Worm (Caenorhabditis elegans) whole organism, L4 larva: ENCODE results near the gene ZK643.2.

ENCODE experiments used
- F10B5.3 ChIP-seq: sonication (generic microtip); optimal IDR thresholded peaks from 2 replicates; lab custom pipeline; 2016; ENCODE audit warnings: mild to moderate bottlenecking, missing genetic modification characterization, missing compliant biosample characterization
- F49E8.2 ChIP-seq: sonication (generic microtip); optimal IDR thresholded peaks from 2 replicates; lab custom pipeline; 2016; ENCODE audit warnings: missing compliant biosample characterization, mild to moderate bottlenecking, missing genetic modification characterization, borderline replicate concordance
- Y48G9A.11 ChIP-seq: fragments of 200-800 bp; sonication (Bioruptor generic); IDR thresholded peaks from 2 replicates; pipeline ENCODE4 v1.3.6; 2022; ENCODE audit warnings: missing genetic modification reagents, missing genetic modification characterization, missing compliant biosample characterization
- Y5F2A.4 ChIP-seq: fragments of 200-800 bp; sonication (Bioruptor generic); optimal IDR thresholded peaks from 2 replicates; lab custom pipeline; 2018; ENCODE audit warnings: mild to moderate bottlenecking, missing genetic modification characterization, missing compliant biosample characterization
- Y75B8A.6 ChIP-seq: fragments of 200-800 bp; sonication (Bioruptor generic); IDR thresholded peaks from 2 replicates; pipeline ENCODE4 v1.3.6; 2022; ENCODE audit warnings: missing genetic modification reagents, missing genetic modification characterization, missing compliant biosample characterization
- ZK546.5 ChIP-seq, 2 experiments: sonication (generic microtip); optimal IDR thresholded peaks; 2 replicates each; lab custom pipeline; 2017; ENCODE audit warnings: missing biosample characterization in 2 of 2, missing genetic modification characterization in 2 of 2
- aha-1 ChIP-seq: fragments of 150-350 bp; peaks from one replicate; lab custom pipeline; 2014; ENCODE audit warnings: missing biosample characterization, missing genetic modification characterization
- ama-1 ChIP-seq: fragments of 150-350 bp; optimal IDR thresholded peaks from 2 replicates; lab custom pipeline; 2014; ENCODE audit warnings: inconsistent platforms, mixed read lengths
- ceh-20 ChIP-seq: fragments of 200-800 bp; sonication (Bioruptor generic); IDR thresholded peaks from 2 replicates; pipeline ENCODE4 v1.3.6; 2022; ENCODE audit warnings: missing genetic modification reagents, missing genetic modification characterization, missing compliant biosample characterization
- ceh-28 ChIP-seq: fragments of 150-350 bp; optimal IDR thresholded peaks from 2 replicates; lab custom pipeline; 2014; ENCODE audit warnings: missing biosample characterization, missing genetic modification reagents, missing genetic modification characterization
- ces-1 ChIP-seq: fragments of 150-350 bp; sonication (generic microtip); optimal IDR thresholded peaks from 4 replicates; lab custom pipeline; 2014; ENCODE audit warnings: missing biosample characterization, missing genetic modification reagents, missing genetic modification characterization
- daf-16 ChIP-seq, 3 experiments: sonication (generic microtip); optimal IDR thresholded peaks; 2 replicates each; lab custom pipeline; 2016 to 2017; ENCODE audit warnings: missing genetic modification characterization in 3 of 3, missing genetic modification reagents in 3 of 3, mild to moderate bottlenecking in 2 of 3, missing compliant biosample characterization in 2 of 3, missing biosample characterization in 1 of 3, moderate library complexity in 1 of 3
- daf-19 ChIP-seq: fragments of 200-800 bp; sonication (Bioruptor generic); conservative IDR thresholded peaks from 2 replicates; pipeline ENCODE4 v1.3.6; 2022; ENCODE audit warnings: missing genetic modification characterization, missing compliant biosample characterization
- dmd-6 ChIP-seq: fragments of 200-800 bp; sonication (Bioruptor generic); IDR thresholded peaks from 2 replicates; pipeline ENCODE4 v1.3.6; 2022; ENCODE audit warnings: missing genetic modification reagents, missing genetic modification characterization, missing compliant biosample characterization
- dmd-9 ChIP-seq: fragments of 200-800 bp; sonication (Bioruptor generic); IDR thresholded peaks from 2 replicates; pipeline ENCODE4 v1.3.6; 2022; ENCODE audit warnings: missing genetic modification reagents, missing genetic modification characterization, missing compliant biosample characterization
- duxl-1 ChIP-seq: sonication (generic microtip); optimal IDR thresholded peaks from 2 replicates; lab custom pipeline; 2016; ENCODE audit warnings: mild to moderate bottlenecking, missing genetic modification characterization, moderate library complexity, missing compliant biosample characterization; ENCODE audit not compliant: poor library complexity
- dve-1 ChIP-seq: sonication (generic microtip); optimal IDR thresholded peaks from 2 replicates; lab custom pipeline; 2017; ENCODE audit warnings: antibody characterized with exemption, mild to moderate bottlenecking, missing genetic modification characterization, missing compliant biosample characterization; ENCODE audit not compliant: insufficient read depth
- hlh-11 ChIP-seq: fragments of 200-800 bp; sonication (Bioruptor generic); optimal IDR thresholded peaks from 2 replicates; lab custom pipeline; 2018; ENCODE audit warnings: mild to moderate bottlenecking, missing genetic modification characterization, missing compliant biosample characterization
- hlh-30 ChIP-seq: sonication (generic microtip); optimal IDR thresholded peaks from 2 replicates; lab custom pipeline; 2017; ENCODE audit warnings: antibody characterized with exemption, mild to moderate bottlenecking, missing genetic modification characterization, missing compliant biosample characterization; ENCODE audit not compliant: insufficient read depth
- hmg-1.1 ChIP-seq: fragments of 200-800 bp; sonication (Bioruptor generic); IDR thresholded peaks from 2 replicates; pipeline ENCODE4 v1.3.6; 2022; ENCODE audit warnings: missing genetic modification reagents, missing genetic modification characterization, missing compliant biosample characterization
- lim-7 ChIP-seq: fragments of 200-800 bp; sonication (Bioruptor generic); IDR thresholded peaks from 2 replicates; pipeline ENCODE4 v1.3.6; 2022; ENCODE audit warnings: missing genetic modification characterization, missing compliant biosample characterization
- lin-1 ChIP-seq: fragments of 200-800 bp; sonication (Bioruptor generic); IDR thresholded peaks from 2 replicates; pipeline ENCODE4 v1.3.6; 2022; ENCODE audit warnings: missing genetic modification reagents, missing genetic modification characterization, missing compliant biosample characterization
- lsy-2 ChIP-seq, 2 experiments: fragments of 150-350 bp in 1 of 2; sonication (generic microtip) in 1 of 2; optimal IDR thresholded peaks; 2 replicates each; lab custom pipeline; 2014 to 2017; ENCODE audit warnings: missing biosample characterization in 2 of 2, missing genetic modification characterization in 2 of 2
- mdl-1 ChIP-seq, 2 experiments: fragments of 150-350 bp in 1 of 2; sonication (generic microtip) in 1 of 2; optimal IDR thresholded peaks; 2 replicates each; lab custom pipeline; 2014 to 2017; ENCODE audit warnings: missing biosample characterization in 2 of 2, missing genetic modification characterization in 2 of 2
- mdt-29 ChIP-seq: fragments of 200-800 bp; sonication (Bioruptor generic); IDR thresholded peaks from 2 replicates; pipeline ENCODE4 v1.3.6; 2022; ENCODE audit warnings: missing genetic modification reagents, missing genetic modification characterization, missing compliant biosample characterization
- nhr-102 ChIP-seq: sonication (generic microtip); optimal IDR thresholded peaks from 2 replicates; lab custom pipeline; 2016; ENCODE audit warnings: mild to moderate bottlenecking, missing genetic modification characterization, moderate library complexity, missing compliant biosample characterization
- nhr-237 ChIP-seq: sonication (generic microtip); optimal IDR thresholded peaks from 2 replicates; lab custom pipeline; 2017; ENCODE audit warnings: missing biosample characterization, missing genetic modification characterization
- nhr-25 ChIP-seq: sonication (generic microtip); optimal IDR thresholded peaks from 2 replicates; lab custom pipeline; 2017; ENCODE audit warnings: missing genetic modification characterization, mild to moderate bottlenecking, missing compliant biosample characterization, antibody characterized with exemption, moderate library complexity, borderline replicate concordance; ENCODE audit not compliant: insufficient read depth
- nhr-6 ChIP-seq: fragments of 150-350 bp; optimal IDR thresholded peaks from 2 replicates; lab custom pipeline; 2014; ENCODE audit warnings: missing biosample characterization, missing genetic modification characterization
- nhr-77 ChIP-seq: fragments of 150-350 bp; optimal IDR thresholded peaks from 2 replicates; lab custom pipeline; 2014; ENCODE audit warnings: missing biosample characterization, missing genetic modification characterization
- php-3 ChIP-seq: fragments of 200-800 bp; sonication (Bioruptor generic); IDR thresholded peaks from 2 replicates; pipeline ENCODE4 v1.3.6; 2022; ENCODE audit warnings: missing genetic modification reagents, missing genetic modification characterization, missing compliant biosample characterization
- pqm-1 ChIP-seq: sonication (generic microtip); optimal IDR thresholded peaks from 2 replicates; lab custom pipeline; 2017; ENCODE audit warnings: missing biosample characterization, missing genetic modification characterization
- rbr-2 ChIP-seq: sonication (generic microtip); optimal IDR thresholded peaks from 2 replicates; lab custom pipeline; 2016; ENCODE audit warnings: missing genotype, missing genetic modification characterization, missing compliant biosample characterization
- saeg-2 ChIP-seq: fragments of 200-800 bp; sonication (Bioruptor generic); IDR thresholded peaks from 2 replicates; pipeline ENCODE4 v1.3.6; 2022; ENCODE audit warnings: missing genetic modification reagents, missing genetic modification characterization, missing compliant biosample characterization
- skn-1 ChIP-seq: fragments of 150-350 bp; optimal IDR thresholded peaks from 2 replicates; lab custom pipeline; 2014; ENCODE audit warnings: missing biosample characterization, missing genetic modification characterization
- spr-3 ChIP-seq: fragments of 200-800 bp; sonication (Bioruptor generic); optimal IDR thresholded peaks from 2 replicates; lab custom pipeline; 2018; ENCODE audit warnings: mild to moderate bottlenecking, missing genetic modification characterization, missing compliant biosample characterization
- tag-97 ChIP-seq: fragments of 200-800 bp; sonication (Bioruptor generic); IDR thresholded peaks from 2 replicates; pipeline ENCODE4 v1.3.6; 2022; ENCODE audit warnings: missing genetic modification characterization, missing compliant biosample characterization
- tra-1 ChIP-seq: fragments of 200-800 bp; sonication (Bioruptor generic); IDR thresholded peaks from 2 replicates; pipeline ENCODE4 v1.3.6; 2022; ENCODE audit warnings: missing genetic modification reagents, missing genetic modification characterization, missing compliant biosample characterization
- unc-39 ChIP-seq: sonication (generic microtip); optimal IDR thresholded peaks from 2 replicates; lab custom pipeline; 2017; ENCODE audit warnings: missing biosample characterization, missing genetic modification characterization
- unc-62 ChIP-seq, 3 experiments: fragments of 150-350 bp in 1 of 3; sonication (generic microtip); optimal IDR thresholded peaks in 2 of 3; peaks in 1 of 3; 1 replicate in 1 of 3; 2 replicates in 2 of 3; lab custom pipeline; 2014 to 2017; ENCODE audit warnings: missing biosample characterization in 3 of 3, missing genetic modification characterization in 3 of 3, missing genetic modification reagents in 3 of 3, missing genotype in 1 of 3
- zfp-3 ChIP-seq: fragments of 200-800 bp; sonication (Bioruptor generic); conservative IDR thresholded peaks from 2 replicates; pipeline ENCODE4 v1.3.6; 2022; ENCODE audit warnings: missing genetic modification reagents, missing genetic modification characterization, missing compliant biosample characterization

ZK643.2 gene

DNA sequence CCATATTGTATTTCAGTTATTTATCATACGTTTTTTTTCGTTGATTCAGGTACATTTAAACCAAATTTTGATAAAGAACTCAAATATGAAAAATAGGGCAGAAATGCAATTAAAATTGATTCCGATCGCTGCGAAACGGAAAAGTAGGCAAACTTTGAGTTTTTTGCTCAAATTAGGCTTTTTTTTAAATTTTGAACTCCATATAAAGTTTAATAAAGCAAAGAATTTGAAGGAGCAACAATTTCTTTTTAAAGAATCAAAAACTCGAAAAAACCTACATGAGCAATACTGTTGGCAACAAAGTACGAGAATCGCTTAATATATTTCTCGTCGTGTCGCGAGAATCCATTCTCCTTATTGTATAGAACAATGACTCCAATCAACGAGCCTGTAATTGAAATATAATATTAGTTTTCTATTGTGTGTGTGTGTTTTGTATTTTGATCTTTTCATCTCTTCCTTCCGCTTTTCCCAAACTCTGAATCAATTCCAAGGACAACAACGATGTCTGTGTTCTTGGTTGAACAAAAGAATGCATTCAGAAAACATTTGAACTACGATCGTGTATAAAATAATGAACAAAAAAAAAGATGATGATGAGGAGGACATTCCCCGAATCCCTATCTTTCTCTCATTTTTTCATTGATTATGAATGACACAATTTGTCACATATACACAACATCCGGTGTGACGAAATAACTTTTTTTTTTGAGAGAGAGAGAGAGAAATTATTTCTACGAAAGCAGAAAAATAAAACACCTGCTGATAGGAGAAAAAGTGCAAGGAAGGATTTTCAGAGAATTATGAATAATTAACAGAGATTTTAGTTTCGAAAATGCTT lies 22.4 kb downstream of the ZK643.2 start:
- TF ChIP-seq hlh-11 (tag; lab: Kevin White, UChicago) (peak; percentile 29), ZK546.5 (tag; optimal IDR thresholded peaks at IDR 0.05; lab: Kevin White, UChicago) (no peak), lsy-2 (tag; optimal IDR thresholded peaks at IDR 0.05; lab: Kevin White, UChicago) (peak in 1 of 2 experiments; percentile 32), zfp-3 (GFP tag; lab: Robert Waterston, UW) (no peak), nhr-25 (tag; lab: Kevin White, UChicago) (no peak), mdl-1 (tag; optimal IDR thresholded peaks at IDR 0.05; lab: Kevin White, UChicago) (no peak), hmg-1.1 (GFP tag; lab: Robert Waterston, UW) (0 out of 2 replicates have a peak, but pooled peaks have one; percentile 35), ces-1 (GFP tag; lab: Kevin White, UChicago) (no peak), daf-16 (GFP tag; optimal IDR thresholded peaks at IDR 0.05; lab: Kevin White, UChicago) (no peak), daf-16 (tag; optimal IDR thresholded peaks at IDR 0.05; lab: Kevin White, UChicago) (no peak), lin-1 (no peak), daf-19 (no peak), dmd-6 (GFP tag; lab: Robert Waterston, UW) (0 out of 2 replicates have a peak, but pooled peaks have one; percentile 26), nhr-237 (tag; lab: Kevin White, UChicago) (no peak), spr-3 (GFP tag; lab: Kevin White, UChicago) (peak; percentile 19), lim-7 (GFP tag; lab: Robert Waterston, UW) (0 out of 2 replicates have a peak, but pooled peaks have one; percentile 5), aha-1 (tag; lab: Kevin White, UChicago) (peak; percentile 58), duxl-1 (tag; lab: Kevin White, UChicago) (peak; percentile 23), mdt-29 (GFP tag; lab: Robert Waterston, UW) (0 out of 2 replicates have a peak, but pooled peaks have one; percentile 36), dve-1 (tag; lab: Kevin White, UChicago) (peak; percentile 32), dmd-9 (GFP tag; lab: Robert Waterston, UW) (peak; percentile 27; the same call in 1 of the 2 replicates), ceh-20 (0 out of 2 replicates have a peak, but pooled peaks have one; percentile 28), unc-62 (GFP tag; optimal IDR thresholded peaks at IDR 0.05 in 1 of 2; lab: Kevin White, UChicago) (peak in 1 of 2 experiments; percentile 82), unc-62 (tag; optimal IDR thresholded peaks at IDR 0.05; lab: Kevin White, UChicago) (no peak), hlh-30 (tag; lab: Kevin White, UChicago) (peak; percentile 29), tag-97 (no peak), saeg-2 (GFP tag; lab: Robert Waterston, UW) (peak; percentile 53; the same call in 1 of the 2 replicates), skn-1 (tag; lab: Kevin White, UChicago) (no peak), nhr-102 (tag; lab: Kevin White, UChicago) (no peak), F49E8.2 (tag; lab: Kevin White, UChicago) (no peak), Y48G9A.11 (GFP tag; lab: Robert Waterston, UW) (no peak), Y5F2A.4 (GFP tag; lab: Kevin White, UChicago) (no peak), F10B5.3 (tag; lab: Kevin White, UChicago) (no peak), Y75B8A.6 (GFP tag; lab: Robert Waterston, UW) (0 out of 2 replicates have a peak, but pooled peaks have one; percentile 2), tra-1 (no peak)

DNA sequence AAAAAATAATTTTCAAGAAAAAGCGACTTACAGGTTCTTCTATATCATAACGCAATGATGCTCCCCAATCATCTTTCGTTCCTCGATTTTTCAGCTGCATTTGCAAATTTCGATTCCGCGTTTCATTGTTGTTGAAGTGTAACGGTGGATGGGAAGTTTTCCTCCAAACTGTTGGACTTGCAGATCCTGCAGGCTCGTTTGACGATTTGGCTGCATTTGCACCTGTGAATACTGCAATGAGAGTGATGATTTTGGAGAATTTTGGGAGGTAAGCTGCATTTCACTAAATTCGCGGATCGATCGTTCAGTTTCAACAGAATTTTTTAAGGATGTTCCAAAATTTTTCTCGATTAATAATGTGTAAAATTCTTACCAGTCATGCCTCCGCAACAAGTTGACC lies 24.6 kb downstream of the ZK643.2 start:
- TF ChIP-seq ama-1 (lab: Kevin White, UChicago) = no peak
- TF ChIP-seq unc-39 = no peak
- TF ChIP-seq nhr-6 (tag; lab: Kevin White, UChicago) = no peak
- no peak for TF ChIP-seq hlh-30 (tag; lab: Kevin White, UChicago)
- no peak for TF ChIP-seq php-3 (GFP tag; lab: Robert Waterston, UW)
- no peak for TF ChIP-seq dve-1 (tag; lab: Kevin White, UChicago)
- peak in 1 of 2 experiments; percentile 91 for TF ChIP-seq unc-62 (GFP tag; optimal IDR thresholded peaks at IDR 0.05 in 1 of 2; lab: Kevin White, UChicago)
- no peak for TF ChIP-seq unc-62 (tag; optimal IDR thresholded peaks at IDR 0.05; lab: Kevin White, UChicago)
- TF ChIP-seq F10B5.3 (tag; lab: Kevin White, UChicago) = no peak
- TF ChIP-seq aha-1 (tag; lab: Kevin White, UChicago) = peak; percentile 84
- TF ChIP-seq mdl-1 (tag; optimal IDR thresholded peaks at IDR 0.05; lab: Kevin White, UChicago) = no peak
- no peak for TF ChIP-seq pqm-1 (tag; lab: Kevin White, UChicago)
- TF ChIP-seq ceh-28 (tag; lab: Kevin White, UChicago) = no peak
- no peak for TF ChIP-seq nhr-77 (tag; lab: Kevin White, UChicago)
- no peak for TF ChIP-seq rbr-2
- no peak for TF ChIP-seq daf-19
- TF ChIP-seq lin-1 = no peak
